Worm (Caenorhabditis elegans) whole organism, L1 larva: ENCODE data around the gene clec-171.

Source experiments
- ama-1 ChIP-seq: fragments of 150-350 bp; optimal IDR thresholded peaks from 2 replicates; lab custom pipeline; 2014
- jun-1 ChIP-seq: fragments of 150-350 bp; optimal IDR thresholded peaks from 2 replicates; lab custom pipeline; 2014; ENCODE audit warnings: missing biosample characterization, missing genetic modification reagents, missing genetic modification characterization
- ztf-11 ChIP-seq, 2 experiments: sonication (generic microtip); optimal IDR thresholded peaks; 2 replicates each; lab custom pipeline; 2016 to 2017; ENCODE audit warnings: missing genetic modification characterization in 2 of 2, missing biosample characterization in 1 of 2, missing compliant biosample characterization in 1 of 2
- ztf-4 ChIP-seq: fragments of 150-350 bp; optimal IDR thresholded peaks from 2 replicates; lab custom pipeline; 2014; ENCODE audit warnings: missing biosample characterization, missing genetic modification characterization

- no peak for TF ChIP-seq ama-1
- no peak for TF ChIP-seq ztf-4 (tag; lab: Kevin White, UChicago)
- no peak for TF ChIP-seq ztf-11 (tag; optimal IDR thresholded peaks at IDR 0.05; lab: Kevin White, UChicago)
- TF ChIP-seq jun-1 (tag; lab: Kevin White, UChicago): no peak
Observed at ce11 chrIV:1424962-1425361, 2.2 kb downstream of the clec-171 start, which contains the start of gene Y77E11A.8.
